Worm (Caenorhabditis elegans): ENCODE measurements around the gene ZK892.3.
A peak's percentile ranks its signal among the peaks of the same experiment; 100 is the strongest.

Gene ZK892.3

ce11 chrII:10034769-10035168 lies 33.1 kb downstream of the ZK892.3 start (continued):
- TF ChIP-seq lin-26 (GFP tag; IDR thresholded peaks at IDR 0.05) (peak; percentile 42; the same call in 1 of the 2 replicates), C17E4.6 (GFP tag; IDR thresholded peaks at IDR 0.05) (0 out of 2 replicates have a peak, but pooled peaks have one; percentile 56)

- TF ChIP-seq dpff-1 (tag; optimal IDR thresholded peaks at IDR 0.05) (no peak), K12H6.12 (tag; optimal IDR thresholded peaks at IDR 0.05) (no peak), efl-1 (GFP tag; optimal IDR thresholded peaks at IDR 0.05) (no peak), him-1 (tag; optimal IDR thresholded peaks at IDR 0.05) (no peak), hsf-1 (GFP tag; IDR thresholded peaks at IDR 0.05) (no peak), bed-2 (GFP tag; IDR thresholded peaks at IDR 0.05) (no peak), nfyb-1 (GFP tag; IDR thresholded peaks at IDR 0.05) (no peak), lag-1 (GFP tag; IDR thresholded peaks at IDR 0.05) (no peak), sdz-38 (tag; optimal IDR thresholded peaks at IDR 0.05) (no peak), nhr-90 (tag; optimal IDR thresholded peaks at IDR 0.05) (no peak), Y67H2A.10 (GFP tag; conservative IDR thresholded peaks at IDR 0.05) (no peak), hmg-20 (GFP tag; IDR thresholded peaks at IDR 0.05) (no peak)
Observed at ce11 chrII:10035425-10035824, 33.8 kb downstream of the ZK892.3 start.

- TF ChIP-seq cebp-1 (GFP tag; IDR thresholded peaks at IDR 0.05) (no peak), cebp-1 (tag; optimal IDR thresholded peaks at IDR 0.05) (no peak), hmg-1.2 (GFP tag; IDR thresholded peaks at IDR 0.05) (peak; percentile 17; the same call in 1 of the 2 replicates), egl-44 (GFP tag; IDR thresholded peaks at IDR 0.05) (no peak)
Observed at ce11 chrII:10039799-10040198, 38.2 kb downstream of the ZK892.3 start, which contains the start of gene let-268. TSS of gene let-268 (minus strand) at chrII:10039980.

ce11 chrII:10040834-10041233 lies 39.2 kb downstream of the ZK892.3 start, which contains the start of gene ogr-2:
TSS of gene ogr-2 (plus strand) at chrII:10041134.
- TF ChIP-seq ama-1 (optimal IDR thresholded peaks at IDR 0.05) (no peak), ama-1 (GFP tag; optimal IDR thresholded peaks at IDR 0.05) (no peak), F22D6.2 (tag; optimal IDR thresholded peaks at IDR 0.05) (no peak), K11D2.4 (GFP tag; IDR thresholded peaks at IDR 0.05) (no peak), lsl-1 (GFP tag; optimal IDR thresholded peaks at IDR 0.05) (peak; percentile 30)

- no peak for TF ChIP-seq mcd-1 (GFP tag; IDR thresholded peaks at IDR 0.05)
- no peak for TF ChIP-seq attf-6 (GFP tag; IDR thresholded peaks at IDR 0.05)
- no peak for TF ChIP-seq Y95B8A.8 (GFP tag; IDR thresholded peaks at IDR 0.05)
- TF ChIP-seq ztf-25 (GFP tag; IDR thresholded peaks at IDR 0.05) = no peak
- peak; percentile 23 for TF ChIP-seq nhr-80 (tag; optimal IDR thresholded peaks at IDR 0.05)
- no peak for TF ChIP-seq repo-1 (tag; optimal IDR thresholded peaks at IDR 0.05)
- TF ChIP-seq lin-26 (GFP tag; IDR thresholded peaks at IDR 0.05) = no peak
- TF ChIP-seq ztf-3 (GFP tag; optimal IDR thresholded peaks at IDR 0.05) = no peak
- TF ChIP-seq attf-5 (GFP tag; optimal IDR thresholded peaks at IDR 0.05) = peak; percentile 22
- TF ChIP-seq hmg-1.2 (GFP tag; IDR thresholded peaks at IDR 0.05) = no peak
- no peak for TF ChIP-seq C06A6.2 (GFP tag; conservative IDR thresholded peaks at IDR 0.05)
- TF ChIP-seq athp-1 (tag; optimal IDR thresholded peaks at IDR 0.05) = no peak
- no peak for TF ChIP-seq unc-130 (GFP tag; optimal IDR thresholded peaks at IDR 0.05)
- no peak for TF ChIP-seq hrde-1 (tag; optimal IDR thresholded peaks at IDR 0.05; ENCODE audit: borderline replicate concordance)
- TF ChIP-seq rec-8 (tag; optimal IDR thresholded peaks at IDR 0.05) = no peak
- no peak for TF ChIP-seq hlh-26 (GFP tag; conservative IDR thresholded peaks at IDR 0.05)
- TF ChIP-seq unc-62 (GFP tag; optimal IDR thresholded peaks at IDR 0.05) = no peak
- TF ChIP-seq nfya-2 (GFP tag; IDR thresholded peaks at IDR 0.05) = no peak
- no peak for TF ChIP-seq F52B5.7 (tag; optimal IDR thresholded peaks at IDR 0.05)
- no peak for TF ChIP-seq ceh-58 (GFP tag; IDR thresholded peaks at IDR 0.05)
- no peak for TF ChIP-seq ccch-3 (GFP tag; optimal IDR thresholded peaks at IDR 0.05)
- no peak for TF ChIP-seq rpc-1 (optimal IDR thresholded peaks at IDR 0.05)
- TF ChIP-seq rpc-1 (tag; optimal IDR thresholded peaks at IDR 0.05) = no peak
- peak; percentile 22 for TF ChIP-seq pha-4 (tag; optimal IDR thresholded peaks at IDR 0.05)
Observed at ce11 chrII:10044961-10045360, 43.3 kb downstream of the ZK892.3 start, which contains the start of the genes F52H3.11 and bath-38. TSS of gene F52H3.11 (minus strand) at chrII:10045163. TSS of gene bath-38 (minus strand) at chrII:10045270.

Measured in whole organism, young adult.